Worm (Caenorhabditis elegans): ENCODE data around the gene cdk-11.2.

cdk-11.2 gene

DNA sequence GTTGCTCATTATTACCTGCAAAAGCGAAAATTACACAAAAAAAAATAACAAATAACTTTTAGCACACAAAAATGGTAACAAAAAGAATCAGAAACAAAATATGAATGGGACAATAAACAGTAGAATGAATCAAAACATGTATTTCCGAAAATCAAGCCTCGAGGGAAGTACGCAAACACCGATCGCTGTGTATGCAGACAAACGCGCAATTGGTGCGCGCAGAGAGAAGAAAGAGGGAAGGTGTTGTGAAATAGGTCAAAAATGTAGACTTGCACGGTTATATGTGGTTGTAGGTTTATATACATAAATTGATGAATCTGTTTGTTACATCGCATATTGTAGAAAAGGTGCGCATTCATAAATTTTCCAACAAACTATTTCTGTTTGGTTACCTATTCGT lies at the start of gene cdk-11.2:
cdk-11.2 (minus strand) TSS at position 23 of the 400 bp plus-strand sequence.
- TF ChIP-seq skn-1 (tag; optimal IDR thresholded peaks at IDR 0.05) (peak; percentile 35), elt-2 (tag; optimal IDR thresholded peaks at IDR 0.05) (peak; percentile 47), pqm-1 (tag; optimal IDR thresholded peaks at IDR 0.05) (peak; percentile 6), nhr-25 (tag; optimal IDR thresholded peaks at IDR 0.05) (peak; percentile 89), nfya-1 (tag; optimal IDR thresholded peaks at IDR 0.05; ENCODE audit: insufficient read depth) (peak; percentile 80), ceh-9 (tag; optimal IDR thresholded peaks at IDR 0.05) (no peak), fos-1 (tag; optimal IDR thresholded peaks at IDR 0.05) (no peak), nhr-11 (tag; optimal IDR thresholded peaks at IDR 0.05) (no peak), ceh-82 (tag; optimal IDR thresholded peaks at IDR 0.05) (no peak), jun-1 (tag; optimal IDR thresholded peaks at IDR 0.05) (peak; percentile 29), nhr-23 (tag; optimal IDR thresholded peaks at IDR 0.05) (peak; percentile 85), R02D3.7 (tag; optimal IDR thresholded peaks at IDR 0.05) (peak; percentile 13), hmg-11 (tag; optimal IDR thresholded peaks at IDR 0.05) (peak; percentile 72), nhr-76 (tag; optimal IDR thresholded peaks at IDR 0.05) (no peak), unc-62 (GFP tag; optimal IDR thresholded peaks at IDR 0.05) (no peak), nhr-237 (tag; optimal IDR thresholded peaks at IDR 0.05) (no peak), mml-1 (tag; optimal IDR thresholded peaks at IDR 0.05) (no peak), elt-1 (tag; optimal IDR thresholded peaks at IDR 0.05) (no peak), egl-5 (tag; optimal IDR thresholded peaks at IDR 0.05) (peak; percentile 57), sea-2 (GFP tag; optimal IDR thresholded peaks at IDR 0.05) (peak; percentile 43), ceh-28 (tag; optimal IDR thresholded peaks at IDR 0.05) (no peak), nhr-67 (tag; optimal IDR thresholded peaks at IDR 0.05) (no peak), zag-1 (tag; optimal IDR thresholded peaks at IDR 0.05) (no peak), daf-12 (tag; optimal IDR thresholded peaks at IDR 0.05) (no peak), snpc-4 (tag; optimal IDR thresholded peaks at IDR 0.05) (peak; percentile 76), elt-3 (tag; optimal IDR thresholded peaks at IDR 0.05) (no peak), lin-15B (tag; optimal IDR thresholded peaks at IDR 0.05) (peak; percentile 44), pha-4 (tag; optimal IDR thresholded peaks at IDR 0.05) (peak; percentile 78), unc-39 (tag; optimal IDR thresholded peaks at IDR 0.05) (no peak), ceh-16 (tag; optimal IDR thresholded peaks at IDR 0.05) (no peak), egl-27 (tag; optimal IDR thresholded peaks at IDR 0.05) (no peak)

DNA sequence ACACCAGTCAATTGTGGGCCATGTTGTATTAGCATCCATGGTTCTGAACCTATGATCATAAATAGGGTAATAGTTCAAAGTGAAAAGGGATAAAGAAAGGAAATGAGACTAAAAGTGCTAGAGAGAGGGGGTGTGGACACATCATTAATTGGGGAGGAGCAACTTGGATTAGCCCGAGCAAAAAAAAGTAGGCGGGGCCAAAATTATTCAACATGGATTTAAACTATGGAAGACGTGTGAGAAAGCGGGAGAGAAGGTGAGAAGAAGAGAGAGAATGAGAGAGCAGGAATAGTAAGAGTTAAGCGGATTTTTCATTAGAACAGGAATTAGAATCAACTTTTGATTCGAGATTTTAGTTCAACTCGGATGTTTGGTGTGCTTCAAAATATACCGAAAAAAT lies 44.0 kb upstream of the cdk-11.2 start, which contains the start of gene C39B10.1:
C39B10.1 (minus strand) TSS at position 101 of the 400 bp plus-strand sequence.
- TF ChIP-seq elt-1 (tag; optimal IDR thresholded peaks at IDR 0.05): no peak
- TF ChIP-seq nhr-237 (tag; optimal IDR thresholded peaks at IDR 0.05): no peak
- no peak for TF ChIP-seq sea-2 (GFP tag; optimal IDR thresholded peaks at IDR 0.05)
- no peak for TF ChIP-seq nhr-77 (tag; optimal IDR thresholded peaks at IDR 0.05)
- no peak for TF ChIP-seq lsy-12 (tag; optimal IDR thresholded peaks at IDR 0.05)
- TF ChIP-seq aly-2 (tag; optimal IDR thresholded peaks at IDR 0.05): no peak

DNA sequence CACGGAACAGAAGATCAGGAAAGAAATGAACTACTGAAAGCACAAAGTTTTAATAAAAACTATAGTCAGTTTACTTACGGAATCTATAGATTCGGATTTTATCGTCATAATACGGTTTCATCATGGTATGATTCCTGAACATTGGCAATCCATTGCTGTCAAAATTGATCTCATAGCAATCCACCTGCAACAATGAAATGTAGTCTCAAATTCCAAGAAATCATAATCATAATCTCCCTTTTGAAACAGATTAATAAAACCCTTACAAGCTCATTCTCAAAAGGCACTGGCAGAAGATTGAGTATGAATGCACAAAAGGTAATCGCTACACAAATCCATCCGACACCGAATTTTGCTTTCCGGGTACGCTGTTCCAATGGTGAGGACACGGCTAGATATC lies 42.8 kb upstream of the cdk-11.2 start:
- TF ChIP-seq ztf-4 (tag; optimal IDR thresholded peaks at IDR 0.05) (no peak), fkh-10 (GFP tag; optimal IDR thresholded peaks at IDR 0.05) (no peak), lin-39 (tag; optimal IDR thresholded peaks at IDR 0.05) (no peak), ceh-28 (tag; optimal IDR thresholded peaks at IDR 0.05) (no peak), mml-1 (tag; optimal IDR thresholded peaks at IDR 0.05) (no peak), jun-1 (tag; optimal IDR thresholded peaks at IDR 0.05) (no peak), elt-1 (tag; optimal IDR thresholded peaks at IDR 0.05) (no peak), ceh-82 (tag; optimal IDR thresholded peaks at IDR 0.05) (no peak), lsy-12 (tag; optimal IDR thresholded peaks at IDR 0.05) (no peak), ama-1 (optimal IDR thresholded peaks at IDR 0.05) (no peak), nhr-237 (tag; optimal IDR thresholded peaks at IDR 0.05) (no peak), unc-62 (GFP tag; optimal IDR thresholded peaks at IDR 0.05) (no peak)

DNA sequence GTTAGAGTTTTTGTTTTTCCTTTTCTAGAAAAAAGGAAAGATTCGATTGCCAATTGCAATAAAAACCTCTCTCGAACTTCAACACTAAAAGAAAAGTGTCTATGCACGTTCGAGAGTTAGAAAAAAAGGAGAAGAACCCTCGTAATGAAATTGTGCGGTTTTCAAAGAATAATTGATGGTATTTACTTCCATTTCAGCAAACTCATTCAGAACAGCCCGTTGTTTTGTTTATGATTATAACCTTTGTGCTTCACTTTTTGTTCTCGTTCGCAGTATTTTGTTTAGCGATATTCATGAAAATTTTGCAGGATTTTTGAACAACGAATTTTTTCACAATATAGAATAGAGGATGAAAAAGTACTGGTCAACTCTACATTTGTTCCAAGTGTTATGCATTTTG lies 34.4 kb upstream of the cdk-11.2 start, which contains the start of gene lgc-41:
lgc-41 (plus strand) TSS at position 301 of the 400 bp plus-strand sequence.
- TF ChIP-seq nhr-11 (tag; optimal IDR thresholded peaks at IDR 0.05): no peak
- TF ChIP-seq fos-1 (tag; optimal IDR thresholded peaks at IDR 0.05): no peak
- no peak for TF ChIP-seq snpc-4 (tag; optimal IDR thresholded peaks at IDR 0.05)
- no peak for TF ChIP-seq unc-62 (GFP tag; optimal IDR thresholded peaks at IDR 0.05)
- TF ChIP-seq elt-2 (tag; optimal IDR thresholded peaks at IDR 0.05): no peak
- TF ChIP-seq nhr-23 (tag; optimal IDR thresholded peaks at IDR 0.05): no peak
- no peak for TF ChIP-seq aly-2 (tag; optimal IDR thresholded peaks at IDR 0.05)
- no peak for TF ChIP-seq ceh-9 (tag; optimal IDR thresholded peaks at IDR 0.05)
- TF ChIP-seq ztf-11 (tag; optimal IDR thresholded peaks at IDR 0.05): no peak

Measured in whole organism, L3 larva.